Worm (Caenorhabditis elegans): ENCODE data around the gene F49F1.17.

ce11 chrIV:4178424-4178823 lies 42.8 kb upstream of the F49F1.17 start, which contains the start of gene tsen-34:
- TF ChIP-seq snpc-4 (tag; optimal IDR thresholded peaks at IDR 0.05) (no peak), unc-62 (GFP tag; optimal IDR thresholded peaks at IDR 0.05) (no peak), fos-1 (tag; optimal IDR thresholded peaks at IDR 0.05) (no peak), lin-13 (GFP tag; optimal IDR thresholded peaks at IDR 0.05) (no peak), ama-1 (optimal IDR thresholded peaks at IDR 0.05) (no peak), nhr-77 (tag; optimal IDR thresholded peaks at IDR 0.05) (no peak)
